Worm (Caenorhabditis elegans) whole organism, early embryonic: ENCODE results near the gene gmpr-1.

ENCODE experiments used
- B0310.2 ChIP-seq: sonication (generic microtip); optimal IDR thresholded peaks from 2 replicates; lab custom pipeline; 2016; ENCODE audit warnings: mild to moderate bottlenecking, missing genetic modification characterization, missing compliant biosample characterization
- ama-1 ChIP-seq: fragments of 150-350 bp; optimal IDR thresholded peaks from 2 replicates; lab custom pipeline; 2014

- TF ChIP-seq ama-1 (lab: Kevin White, UChicago) (no peak), B0310.2 (tag; lab: Kevin White, UChicago) (no peak)
These were observed 48.5 kb downstream of the gmpr-1 start, which contains the start of gene R02D1.2 for ce11 chrV:4322706-4323105.
